Worm (Caenorhabditis elegans) whole organism, L3 larva: ENCODE measurements around the gene E02H4.2.
A peak's percentile ranks its signal among the peaks of the same experiment; 100 is the strongest.

Source experiments
- R02D3.7 ChIP-seq: fragments of 150-350 bp; optimal IDR thresholded peaks from 2 replicates; lab custom pipeline; 2014; ENCODE audit warnings: missing biosample characterization, missing genetic modification characterization
- ZK546.5 ChIP-seq: sonication (generic microtip); optimal IDR thresholded peaks from 2 replicates; lab custom pipeline; 2017; ENCODE audit warnings: missing biosample characterization, missing genetic modification characterization
- aly-2 ChIP-seq: fragments of 150-350 bp; optimal IDR thresholded peaks from 2 replicates; lab custom pipeline; 2014; ENCODE audit warnings: missing biosample characterization, missing genetic modification characterization
- ama-1 ChIP-seq: fragments of 150-350 bp; optimal IDR thresholded peaks from 2 replicates; lab custom pipeline; 2018
- ceh-28 ChIP-seq: fragments of 150-350 bp; optimal IDR thresholded peaks from 2 replicates; lab custom pipeline; 2014; ENCODE audit warnings: missing biosample characterization, missing genetic modification reagents, missing genetic modification characterization
- ceh-82 ChIP-seq: fragments of 150-350 bp; optimal IDR thresholded peaks from 2 replicates; lab custom pipeline; 2014; ENCODE audit warnings: missing biosample characterization, missing genetic modification characterization
- ceh-9 ChIP-seq: sonication (generic microtip); optimal IDR thresholded peaks from 2 replicates; lab custom pipeline; 2018; ENCODE audit warnings: missing biosample characterization, missing genetic modification characterization
- daf-12 ChIP-seq: fragments of 150-350 bp; optimal IDR thresholded peaks from 2 replicates; lab custom pipeline; 2014; ENCODE audit warnings: missing biosample characterization, missing genetic modification reagents, missing genetic modification characterization
- egl-27 ChIP-seq: sonication (generic microtip); optimal IDR thresholded peaks from 4 replicates; lab custom pipeline; 2017; ENCODE audit warnings: missing biosample characterization, missing genetic modification reagents, missing genetic modification characterization
- egl-5 ChIP-seq: fragments of 150-350 bp; optimal IDR thresholded peaks from 2 replicates; lab custom pipeline; 2017; ENCODE audit warnings: missing biosample characterization, missing genetic modification reagents, missing genetic modification characterization, inconsistent platforms
- elt-1 ChIP-seq: fragments of 150-350 bp; optimal IDR thresholded peaks from 2 replicates; lab custom pipeline; 2014; ENCODE audit warnings: missing biosample characterization, missing genetic modification characterization
- elt-2 ChIP-seq: sonication (generic microtip); optimal IDR thresholded peaks from 2 replicates; lab custom pipeline; 2016; ENCODE audit warnings: missing genetic modification reagents, mild to moderate bottlenecking, missing genetic modification characterization, missing compliant biosample characterization
- elt-3 ChIP-seq, 3 experiments: fragments of 150-350 bp in 1 of 3; sonication (generic microtip) in 2 of 3; optimal IDR thresholded peaks; 2 replicates in 2 of 3; 4 replicates in 1 of 3; lab custom pipeline; 2014 to 2017; ENCODE audit warnings: missing biosample characterization in 3 of 3, missing genetic modification characterization in 3 of 3
- eor-1 ChIP-seq, 2 experiments: fragments of 150-350 bp; optimal IDR thresholded peaks; 2 replicates each; lab custom pipeline; 2014 to 2018; ENCODE audit warnings: missing biosample characterization in 2 of 2, missing genetic modification characterization in 2 of 2
- fkh-10 ChIP-seq: sonication (generic microtip); optimal IDR thresholded peaks from 2 replicates; lab custom pipeline; 2017; ENCODE audit warnings: missing biosample characterization, missing genetic modification reagents, missing genetic modification characterization
- fkh-2 ChIP-seq: fragments of 150-350 bp; optimal IDR thresholded peaks from 2 replicates; lab custom pipeline; 2014; ENCODE audit warnings: missing biosample characterization, missing genetic modification reagents, missing genetic modification characterization
- fos-1 ChIP-seq: fragments of 150-350 bp; optimal IDR thresholded peaks from 2 replicates; lab custom pipeline; 2014; ENCODE audit warnings: missing biosample characterization, missing genetic modification characterization
- hmg-11 ChIP-seq: sonication (generic microtip); optimal IDR thresholded peaks from 2 replicates; lab custom pipeline; 2016; ENCODE audit warnings: missing genetic modification characterization, missing compliant biosample characterization
- jun-1 ChIP-seq: fragments of 150-350 bp; optimal IDR thresholded peaks from 2 replicates; lab custom pipeline; 2014; ENCODE audit warnings: missing biosample characterization, missing genetic modification reagents, missing genetic modification characterization
- lin-15B ChIP-seq: fragments of 150-350 bp; optimal IDR thresholded peaks from 2 replicates; lab custom pipeline; 2014; ENCODE audit warnings: missing biosample characterization, missing genetic modification characterization
- lin-39 ChIP-seq: fragments of 150-350 bp; optimal IDR thresholded peaks from 2 replicates; lab custom pipeline; 2018; ENCODE audit warnings: missing biosample characterization, missing genetic modification reagents, missing genetic modification characterization
- lsy-12 ChIP-seq: sonication (generic microtip); optimal IDR thresholded peaks from 2 replicates; lab custom pipeline; 2016; ENCODE audit warnings: mild to moderate bottlenecking, missing genetic modification characterization, missing compliant biosample characterization
- mdl-1 ChIP-seq: fragments of 150-350 bp; optimal IDR thresholded peaks from 2 replicates; lab custom pipeline; 2014; ENCODE audit warnings: missing biosample characterization, missing genetic modification characterization
- nfya-1 ChIP-seq: sonication (generic microtip); optimal IDR thresholded peaks from 2 replicates; lab custom pipeline; 2017; ENCODE audit warnings: missing genetic modification characterization, mild to moderate bottlenecking, missing compliant biosample characterization, antibody characterized with exemption, moderate library complexity; ENCODE audit not compliant: insufficient read depth
- nhr-23 ChIP-seq: fragments of 150-350 bp; optimal IDR thresholded peaks from 2 replicates; lab custom pipeline; 2014; ENCODE audit warnings: missing biosample characterization, missing genetic modification reagents, missing genetic modification characterization
- nhr-25 ChIP-seq: sonication (generic microtip); optimal IDR thresholded peaks from 2 replicates; lab custom pipeline; 2017; ENCODE audit warnings: missing biosample characterization, missing genetic modification characterization
- nhr-28 ChIP-seq: fragments of 150-350 bp; optimal IDR thresholded peaks from 2 replicates; lab custom pipeline; 2014; ENCODE audit warnings: missing biosample characterization, missing genetic modification characterization
- nhr-43 ChIP-seq: sonication (generic microtip); optimal IDR thresholded peaks from 2 replicates; lab custom pipeline; 2016; ENCODE audit warnings: mild to moderate bottlenecking, missing genetic modification characterization, missing compliant biosample characterization; ENCODE audit not compliant: poor library complexity, severe bottlenecking
- nhr-67 ChIP-seq: fragments of 150-350 bp; optimal IDR thresholded peaks from 2 replicates; lab custom pipeline; 2014; ENCODE audit warnings: missing biosample characterization, missing genetic modification characterization
- nhr-76 ChIP-seq: fragments of 150-350 bp; sonication (generic microtip); optimal IDR thresholded peaks from 5 replicates; lab custom pipeline; 2014; ENCODE audit warnings: missing biosample characterization, missing genetic modification characterization
- nhr-77 ChIP-seq: fragments of 150-350 bp; optimal IDR thresholded peaks from 2 replicates; lab custom pipeline; 2014; ENCODE audit warnings: missing biosample characterization, missing genetic modification characterization
- pha-4 ChIP-seq: fragments of 150-350 bp; optimal IDR thresholded peaks from 2 replicates; lab custom pipeline; 2014; ENCODE audit warnings: missing biosample characterization, missing genetic modification reagents, missing genetic modification characterization
- pqm-1 ChIP-seq: fragments of 150-350 bp; optimal IDR thresholded peaks from 2 replicates; lab custom pipeline; 2017; ENCODE audit warnings: missing biosample characterization, missing genetic modification characterization, inconsistent platforms
- sea-2 ChIP-seq: fragments of 150-350 bp; sonication (generic microtip); optimal IDR thresholded peaks from 4 replicates; lab custom pipeline; 2014; ENCODE audit warnings: missing biosample characterization, missing genetic modification reagents, missing genetic modification characterization
- snpc-4 ChIP-seq: fragments of 150-350 bp; optimal IDR thresholded peaks from 2 replicates; lab custom pipeline; 2014; ENCODE audit warnings: missing biosample characterization, missing genetic modification characterization
- tbx-2 ChIP-seq: sonication (generic microtip); optimal IDR thresholded peaks from 2 replicates; lab custom pipeline; 2016; ENCODE audit warnings: mild to moderate bottlenecking, missing genetic modification characterization, missing compliant biosample characterization
- unc-39 ChIP-seq: sonication (generic microtip); optimal IDR thresholded peaks from 4 replicates; lab custom pipeline; 2017; ENCODE audit warnings: missing biosample characterization, missing genetic modification characterization
- unc-62 ChIP-seq: fragments of 150-350 bp; sonication (generic microtip); optimal IDR thresholded peaks from 4 replicates; lab custom pipeline; 2014; ENCODE audit warnings: missing biosample characterization, missing genetic modification reagents, missing genetic modification characterization
- zag-1 ChIP-seq: fragments of 150-350 bp; optimal IDR thresholded peaks from 2 replicates; lab custom pipeline; 2014; ENCODE audit warnings: missing biosample characterization, missing genetic modification characterization
- ztf-11 ChIP-seq: fragments of 150-350 bp; optimal IDR thresholded peaks from 2 replicates; lab custom pipeline; 2014; ENCODE audit warnings: missing biosample characterization, missing genetic modification characterization
- ztf-4 ChIP-seq: fragments of 150-350 bp; optimal IDR thresholded peaks from 2 replicates; lab custom pipeline; 2014; ENCODE audit warnings: missing biosample characterization, missing genetic modification characterization

The E02H4.2 gene

ce11 chrX:14324289-14324688 is 42.9 kb upstream of the E02H4.2 start:
- TF ChIP-seq R02D3.7 (tag; lab: Kevin White, UChicago): no peak
- TF ChIP-seq tbx-2 (tag; lab: Kevin White, UChicago): no peak
- no peak for TF ChIP-seq nhr-23
- no peak for TF ChIP-seq lin-15B (tag; lab: Kevin White, UChicago)
- peak; percentile 88 for TF ChIP-seq snpc-4 (tag; lab: Kevin White, UChicago)
- TF ChIP-seq ztf-4 (tag; lab: Kevin White, UChicago): no peak
- no peak for TF ChIP-seq elt-2 (tag; lab: Kevin White, UChicago)

ce11 chrX:14322793-14323192 is 41.4 kb upstream of the E02H4.2 start:
- TF ChIP-seq nhr-28: no peak
- TF ChIP-seq nhr-25: peak; percentile 56
- TF ChIP-seq nhr-77: no peak
- TF ChIP-seq elt-3 (tag; optimal IDR thresholded peaks at IDR 0.05; lab: Kevin White, UChicago): no peak
- TF ChIP-seq unc-39 (tag; lab: Kevin White, UChicago): no peak
- TF ChIP-seq ZK546.5 (tag; lab: Kevin White, UChicago): no peak
- no peak for TF ChIP-seq jun-1
- TF ChIP-seq lin-39 (tag; lab: Kevin White, UChicago): no peak
- TF ChIP-seq ztf-4 (tag; lab: Kevin White, UChicago): no peak
- TF ChIP-seq elt-1: peak; percentile 43
- TF ChIP-seq pha-4 (tag; lab: Kevin White, UChicago): no peak
- TF ChIP-seq eor-1 (tag; optimal IDR thresholded peaks at IDR 0.05; lab: Kevin White, UChicago): no peak
- TF ChIP-seq zag-1 (tag; lab: Kevin White, UChicago): no peak

ce11 chrX:14320298-14320697 is 38.9 kb upstream of the E02H4.2 start, which contains the start of gene C11H1.9:
Gene C11H1.9, minus strand, starts transcription at chrX:14320398.
- no peak for TF ChIP-seq sea-2 (GFP tag; lab: Kevin White, UChicago)
- no peak for TF ChIP-seq tbx-2 (tag; lab: Kevin White, UChicago)
- TF ChIP-seq egl-27 (tag; lab: Kevin White, UChicago): no peak
- TF ChIP-seq ZK546.5 (tag; lab: Kevin White, UChicago): no peak

ce11 chrX:14316132-14316531 is 34.7 kb upstream of the E02H4.2 start:
- peak; percentile 81 for TF ChIP-seq fkh-10 (GFP tag; lab: Kevin White, UChicago)
- TF ChIP-seq sea-2 (GFP tag; lab: Kevin White, UChicago): no peak

ce11 chrX:14313627-14314026 is 32.2 kb upstream of the E02H4.2 start, which contains the start of gene prx-1:
Gene prx-1, plus strand, starts transcription at chrX:14313927.
- peak; percentile 13 for TF ChIP-seq elt-2 (tag; lab: Kevin White, UChicago)
- no peak for TF ChIP-seq nhr-43 (tag; lab: Kevin White, UChicago)
- no peak for TF ChIP-seq elt-3 (tag; optimal IDR thresholded peaks at IDR 0.05; lab: Kevin White, UChicago)
- TF ChIP-seq pqm-1 (tag; lab: Kevin White, UChicago): peak; percentile 49
- TF ChIP-seq ceh-82 (tag; lab: Kevin White, UChicago): no peak
- TF ChIP-seq unc-39 (tag; lab: Kevin White, UChicago): no peak
- TF ChIP-seq, all 47 proteins: peak for 2

- TF ChIP-seq nhr-77 (no peak), aly-2 (no peak), mdl-1 (tag; lab: Kevin White, UChicago) (no peak), unc-62 (GFP tag; lab: Kevin White, UChicago) (no peak), lin-39 (tag; lab: Kevin White, UChicago) (peak; percentile 81), hmg-11 (tag; lab: Kevin White, UChicago) (peak; percentile 94), nhr-28 (no peak), egl-27 (tag; lab: Kevin White, UChicago) (peak; percentile 64), sea-2 (GFP tag; lab: Kevin White, UChicago) (peak; percentile 51), lsy-12 (peak; percentile 44), eor-1 (tag; optimal IDR thresholded peaks at IDR 0.05; lab: Kevin White, UChicago) (no peak), elt-2 (tag; lab: Kevin White, UChicago) (peak; percentile 65), fos-1 (tag; lab: Kevin White, UChicago) (no peak), zag-1 (tag; lab: Kevin White, UChicago) (no peak), ztf-4 (tag; lab: Kevin White, UChicago) (no peak), daf-12 (no peak), pha-4 (tag; lab: Kevin White, UChicago) (peak; percentile 86), ama-1 (lab: Kevin White, UChicago) (no peak), snpc-4 (tag; lab: Kevin White, UChicago) (peak; percentile 69), elt-1 (no peak), ceh-9 (tag; lab: Kevin White, UChicago) (no peak), ztf-11 (no peak), nhr-76 (tag; lab: Kevin White, UChicago) (no peak), ceh-28 (tag; lab: Kevin White, UChicago) (peak; percentile 70), fkh-2 (tag; lab: Kevin White, UChicago) (no peak), nfya-1 (tag; lab: Kevin White, UChicago) (peak; percentile 83), fkh-10 (GFP tag; lab: Kevin White, UChicago) (no peak), egl-5 (peak; percentile 28), pqm-1 (tag; lab: Kevin White, UChicago) (peak; percentile 40), nhr-67 (tag; lab: Kevin White, UChicago) (no peak), elt-3 (tag; optimal IDR thresholded peaks at IDR 0.05; lab: Kevin White, UChicago) (no peak)
Measured at ce11 chrX:14312416-14312815, 31.0 kb upstream of the E02H4.2 start.
